Worm (Caenorhabditis elegans): ENCODE results near the gene clec-168.

Gene clec-168

DNA sequence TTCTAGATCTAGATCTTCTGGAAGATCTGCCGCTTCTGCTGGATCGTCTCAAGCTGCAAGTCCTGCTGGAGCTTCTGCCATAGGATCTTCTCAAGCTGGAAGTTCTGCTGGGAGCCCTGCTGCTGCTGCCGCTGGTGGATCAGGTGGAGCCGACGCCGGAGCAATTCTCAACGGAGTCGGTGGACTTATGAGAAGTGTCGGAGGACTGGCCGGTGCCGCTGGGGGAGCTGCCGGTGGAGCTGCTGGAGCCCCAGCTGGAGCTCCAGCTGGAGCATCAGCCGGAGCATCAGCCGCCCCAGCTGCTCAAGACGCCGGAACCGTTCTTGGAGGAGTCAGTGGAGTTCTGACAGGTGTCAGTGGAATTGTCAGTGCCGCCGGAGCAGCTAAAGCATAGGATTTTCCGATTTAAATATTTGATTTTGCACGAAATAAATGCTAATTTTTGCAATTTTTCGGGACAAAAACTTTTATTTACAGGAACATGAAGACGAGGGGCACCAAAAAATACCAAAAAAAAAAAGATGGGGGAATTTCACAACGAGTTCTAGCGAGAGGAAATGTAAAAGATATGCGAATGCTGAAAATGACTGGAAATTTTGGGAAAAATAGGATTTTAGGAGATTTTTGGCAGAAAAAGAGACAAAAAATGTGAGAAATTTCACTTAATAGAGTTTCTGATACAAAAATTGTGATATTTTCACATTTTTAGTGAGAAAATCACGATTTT is 24.2 kb upstream of the clec-168 start:
- TF ChIP-seq Y56A3A.18 (GFP tag; IDR thresholded peaks at IDR 0.05) (no peak), aptf-3 (GFP tag; IDR thresholded peaks at IDR 0.05) (no peak), egrh-3 (GFP tag; IDR thresholded peaks at IDR 0.05) (peak; percentile 98), chd-7 (tag; optimal IDR thresholded peaks at IDR 0.05) (peak; percentile 27), dox-1 (GFP tag; IDR thresholded peaks at IDR 0.05) (0 out of 2 replicates have a peak, but pooled peaks have one; percentile 19), zfh-2 (GFP tag; conservative IDR thresholded peaks at IDR 0.05) (peak; percentile 96), mcd-1 (GFP tag; IDR thresholded peaks at IDR 0.05) (0 out of 2 replicates have a peak, but pooled peaks have one; percentile 23), madf-6 (GFP tag; IDR thresholded peaks at IDR 0.05) (0 out of 2 replicates have a peak, but pooled peaks have one; percentile 28)

DNA sequence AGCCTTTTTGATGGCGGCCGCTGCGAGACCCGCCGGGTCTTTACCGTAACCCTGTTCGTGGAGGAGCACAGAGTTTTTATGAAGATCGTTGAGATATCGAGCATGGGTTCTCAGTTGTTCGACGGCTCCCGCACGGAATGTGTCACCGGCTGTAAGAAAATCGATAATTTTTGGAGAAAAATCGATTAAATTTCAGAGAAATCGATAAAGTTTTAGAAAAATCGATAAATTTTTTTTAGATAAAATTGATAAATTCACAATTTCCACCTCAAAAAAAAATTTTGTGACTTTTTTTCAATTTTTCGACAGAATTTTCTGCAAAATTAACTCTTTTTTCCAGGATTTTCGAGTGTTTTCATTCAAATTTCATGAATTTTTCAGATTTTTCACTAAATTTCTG is 22.0 kb upstream of the clec-168 start:
- no peak for TF ChIP-seq Y56A3A.18 (GFP tag; IDR thresholded peaks at IDR 0.05)
- no peak for TF ChIP-seq F57A8.1 (GFP tag; optimal IDR thresholded peaks at IDR 0.05)
- no peak for TF ChIP-seq B0035.1 (tag; optimal IDR thresholded peaks at IDR 0.05)
- no peak for TF ChIP-seq let-607 (tag; optimal IDR thresholded peaks at IDR 0.05)
- TF ChIP-seq sptf-2 (GFP tag; optimal IDR thresholded peaks at IDR 0.05) = no peak
- no peak for TF ChIP-seq T26A5.8 (tag; optimal IDR thresholded peaks at IDR 0.05)
- no peak for TF ChIP-seq F49E8.2 (tag; optimal IDR thresholded peaks at IDR 0.05; ENCODE audit: insufficient read depth)
- TF ChIP-seq mxl-1 (tag; optimal IDR thresholded peaks at IDR 0.05) = no peak
- TF ChIP-seq tbx-9 (tag; optimal IDR thresholded peaks at IDR 0.05; ENCODE audit: borderline replicate concordance) = no peak
- no peak for TF ChIP-seq nhr-80 (tag; optimal IDR thresholded peaks at IDR 0.05)
- no peak for TF ChIP-seq dox-1 (GFP tag; IDR thresholded peaks at IDR 0.05)
- no peak for TF ChIP-seq lin-35 (GFP tag; optimal IDR thresholded peaks at IDR 0.05)
- no peak for TF ChIP-seq nfyb-1 (GFP tag; IDR thresholded peaks at IDR 0.05)
- TF ChIP-seq gei-17 (GFP tag; optimal IDR thresholded peaks at IDR 0.05) = no peak
- no peak for TF ChIP-seq nfya-1 (tag; optimal IDR thresholded peaks at IDR 0.05; ENCODE audit: borderline replicate concordance, insufficient read depth)
- TF ChIP-seq K12H6.12 (tag; optimal IDR thresholded peaks at IDR 0.05) = no peak
- no peak for TF ChIP-seq snpc-1.3 (tag; optimal IDR thresholded peaks at IDR 0.05; ENCODE audit: insufficient read depth)
- TF ChIP-seq lsl-1 (GFP tag; optimal IDR thresholded peaks at IDR 0.05) = no peak
- no peak for TF ChIP-seq somi-1 (GFP tag; optimal IDR thresholded peaks at IDR 0.05)

ce11 chrIV:1235785-1236184 is 21.0 kb upstream of the clec-168 start:
- TF ChIP-seq dox-1 (GFP tag; IDR thresholded peaks at IDR 0.05) = no peak
- TF ChIP-seq mxl-1 (tag; optimal IDR thresholded peaks at IDR 0.05) = no peak
- TF ChIP-seq Y95B8A.8 (GFP tag; IDR thresholded peaks at IDR 0.05) = no peak
- no peak for TF ChIP-seq B0261.1 (tag; optimal IDR thresholded peaks at IDR 0.05)
- TF ChIP-seq gei-17 (GFP tag; optimal IDR thresholded peaks at IDR 0.05) = no peak
- no peak for TF ChIP-seq him-1 (tag; optimal IDR thresholded peaks at IDR 0.05)
- no peak for TF ChIP-seq snpc-1.3 (tag; optimal IDR thresholded peaks at IDR 0.05; ENCODE audit: insufficient read depth)
- no peak for TF ChIP-seq nhr-90 (tag; optimal IDR thresholded peaks at IDR 0.05)
- TF ChIP-seq dpl-1 (GFP tag; optimal IDR thresholded peaks at IDR 0.05) = no peak
- TF ChIP-seq ceh-91 (GFP tag; IDR thresholded peaks at IDR 0.05) = no peak
- no peak for TF ChIP-seq rcor-1 (GFP tag; IDR thresholded peaks at IDR 0.05)

DNA sequence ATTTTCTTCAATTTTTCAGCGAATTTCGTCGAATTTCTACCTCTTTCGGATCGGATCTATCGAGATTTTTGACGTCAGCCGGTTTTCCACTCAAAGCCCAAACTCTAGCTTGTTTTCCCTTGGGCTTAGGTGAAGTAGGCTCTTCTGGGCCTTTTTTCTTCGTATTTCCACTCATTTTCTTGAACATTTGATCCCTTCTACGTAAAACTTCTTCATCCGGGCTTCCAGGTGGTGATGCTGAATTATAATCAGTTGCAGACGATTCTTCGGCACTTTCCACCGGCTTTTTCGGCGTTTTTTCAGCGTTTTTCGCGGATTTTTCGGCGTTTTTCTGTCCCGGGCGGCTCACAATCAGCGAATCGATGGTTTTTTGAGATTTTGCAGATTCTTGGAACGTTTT is 18.6 kb upstream of the clec-168 start:
- TF ChIP-seq rcor-1 (GFP tag; IDR thresholded peaks at IDR 0.05) (no peak), hmg-20 (GFP tag; IDR thresholded peaks at IDR 0.05) (no peak), attf-3 (GFP tag; conservative IDR thresholded peaks at IDR 0.05) (no peak), unc-130 (GFP tag; optimal IDR thresholded peaks at IDR 0.05) (no peak), sdz-38 (tag; optimal IDR thresholded peaks at IDR 0.05) (no peak), ceh-58 (GFP tag; IDR thresholded peaks at IDR 0.05) (no peak), aptf-2 (GFP tag; conservative IDR thresholded peaks at IDR 0.05) (no peak), lin-35 (GFP tag; optimal IDR thresholded peaks at IDR 0.05) (no peak), C17E4.6 (GFP tag; IDR thresholded peaks at IDR 0.05) (no peak), die-1 (tag; optimal IDR thresholded peaks at IDR 0.05) (no peak), pha-4 (tag; optimal IDR thresholded peaks at IDR 0.05) (no peak), mxl-1 (tag; optimal IDR thresholded peaks at IDR 0.05) (no peak), athp-1 (tag; optimal IDR thresholded peaks at IDR 0.05) (no peak), nhr-120 (GFP tag; IDR thresholded peaks at IDR 0.05) (no peak)

Measured in whole organism, young adult.